Worm (Caenorhabditis elegans) whole organism, early embryonic: ENCODE measurements around the gene ZK971.1.

Source experiments
- B0310.2 ChIP-seq: sonication (generic microtip); optimal IDR thresholded peaks from 2 replicates; lab custom pipeline; 2016; ENCODE audit warnings: mild to moderate bottlenecking, missing genetic modification characterization, missing compliant biosample characterization
- aly-1 ChIP-seq: sonication (generic microtip); optimal IDR thresholded peaks from 2 replicates; lab custom pipeline; 2016; ENCODE audit warnings: missing genetic modification characterization, missing compliant biosample characterization
- ama-1 ChIP-seq: fragments of 150-350 bp; optimal IDR thresholded peaks from 2 replicates; lab custom pipeline; 2014
- ceh-13 ChIP-seq: fragments of 200-800 bp; sonication (Bioruptor generic); optimal IDR thresholded peaks from 2 replicates; lab custom pipeline; 2018; ENCODE audit warnings: mild to moderate bottlenecking, missing genetic modification characterization, missing compliant biosample characterization
- ceh-36 ChIP-seq: sonication (generic microtip); optimal IDR thresholded peaks from 2 replicates; lab custom pipeline; 2016; ENCODE audit warnings: missing genetic modification characterization, inconsistent platforms, missing compliant biosample characterization
- ets-7 ChIP-seq: sonication (generic microtip); optimal IDR thresholded peaks from 2 replicates; lab custom pipeline; 2016; ENCODE audit warnings: missing genotype, missing genetic modification characterization, missing compliant biosample characterization
- flt-1 ChIP-seq: fragments of 200-800 bp; sonication (Bioruptor generic); IDR thresholded peaks from 2 replicates; pipeline ENCODE4 v1.3.6; 2022; ENCODE audit warnings: missing genetic modification characterization, missing compliant biosample characterization
- hmbx-1 ChIP-seq: sonication (generic microtip); optimal IDR thresholded peaks from 2 replicates; lab custom pipeline; 2016; ENCODE audit warnings: mild to moderate bottlenecking, missing genetic modification characterization, missing compliant biosample characterization
- hmg-4 ChIP-seq: fragments of 200-800 bp; sonication (Bioruptor generic); optimal IDR thresholded peaks from 2 replicates; lab custom pipeline; 2018; ENCODE audit warnings: mild to moderate bottlenecking, missing genetic modification characterization, missing compliant biosample characterization
- hnd-1 ChIP-seq: sonication (generic microtip); optimal IDR thresholded peaks from 2 replicates; lab custom pipeline; 2016; ENCODE audit warnings: missing genetic modification characterization, missing compliant biosample characterization
- pes-1 ChIP-seq: fragments of 200-800 bp; sonication (Bioruptor generic); IDR thresholded peaks from 2 replicates; pipeline ENCODE4 v1.3.6; 2022; ENCODE audit warnings: missing genetic modification reagents, missing genetic modification characterization, missing compliant biosample characterization
- scrt-1 ChIP-seq: fragments of 200-800 bp; sonication (Bioruptor generic); IDR thresholded peaks from 2 replicates; pipeline ENCODE4 v1.3.6; 2022; ENCODE audit warnings: missing genetic modification characterization, missing compliant biosample characterization
- sea-1 ChIP-seq: fragments of 200-800 bp; sonication (Bioruptor generic); conservative IDR thresholded peaks from 2 replicates; pipeline ENCODE4 v1.3.6; 2022; ENCODE audit warnings: missing genetic modification characterization, missing compliant biosample characterization
- tbx-11 ChIP-seq: fragments of 200-800 bp; sonication (Bioruptor generic); IDR thresholded peaks from 2 replicates; pipeline ENCODE4 v1.3.6; 2022; ENCODE audit warnings: missing genetic modification characterization, missing compliant biosample characterization
- tbx-37 ChIP-seq: fragments of 200-800 bp; sonication (Bioruptor generic); conservative IDR thresholded peaks from 2 replicates; pipeline ENCODE4 v1.3.6; 2022; ENCODE audit warnings: missing genetic modification reagents, missing genetic modification characterization, missing compliant biosample characterization
- tra-4 ChIP-seq: sonication (generic microtip); optimal IDR thresholded peaks from 2 replicates; lab custom pipeline; 2017; ENCODE audit warnings: missing genetic modification characterization, missing compliant biosample characterization

The ZK971.1 gene

ce11 chrII:10239595-10239994 is 39.9 kb downstream of the ZK971.1 start, which contains the start of gene mec-15:
Gene mec-15, minus strand, starts transcription at chrII:10239695.
- TF ChIP-seq sea-1 (GFP tag; lab: Robert Waterston, UW) (no peak), hmbx-1 (tag; lab: Kevin White, UChicago) (no peak), ceh-36 (tag; lab: Kevin White, UChicago) (no peak), tra-4 (tag; lab: Kevin White, UChicago) (no peak), B0310.2 (tag; lab: Kevin White, UChicago) (no peak), ama-1 (lab: Kevin White, UChicago) (no peak), aly-1 (tag; lab: Kevin White, UChicago) (no peak), hmg-4 (GFP tag; lab: Kevin White, UChicago) (no peak), flt-1 (GFP tag; lab: Robert Waterston, UW) (no peak), tbx-37 (GFP tag; lab: Robert Waterston, UW) (no peak), ceh-13 (GFP tag; lab: Kevin White, UChicago) (no peak), pes-1 (GFP tag; lab: Robert Waterston, UW) (no peak), hnd-1 (tag; lab: Kevin White, UChicago) (no peak), scrt-1 (GFP tag; lab: Robert Waterston, UW) (no peak), ets-7 (tag; lab: Kevin White, UChicago) (no peak), tbx-11 (GFP tag; lab: Robert Waterston, UW) (no peak)

ce11 chrII:10234398-10234797 is 45.1 kb downstream of the ZK971.1 start, which contains the start of gene ubxn-5:
Gene ubxn-5, minus strand, starts transcription at chrII:10234498.
- TF ChIP-seq hmg-4 (GFP tag; lab: Kevin White, UChicago): no peak
- no peak for TF ChIP-seq ama-1 (lab: Kevin White, UChicago)
- TF ChIP-seq sea-1 (GFP tag; lab: Robert Waterston, UW): no peak
- no peak for TF ChIP-seq hmbx-1 (tag; lab: Kevin White, UChicago)
- no peak for TF ChIP-seq hnd-1 (tag; lab: Kevin White, UChicago)
- no peak for TF ChIP-seq ets-7 (tag; lab: Kevin White, UChicago)
- no peak for TF ChIP-seq tbx-37 (GFP tag; lab: Robert Waterston, UW)

ce11 chrII:10231874-10232273 is 47.6 kb downstream of the ZK971.1 start:
- TF ChIP-seq tbx-37 (GFP tag; lab: Robert Waterston, UW) (no peak), flt-1 (GFP tag; lab: Robert Waterston, UW) (no peak), tra-4 (tag; lab: Kevin White, UChicago) (no peak), ama-1 (lab: Kevin White, UChicago) (no peak), B0310.2 (tag; lab: Kevin White, UChicago) (no peak), hnd-1 (tag; lab: Kevin White, UChicago) (no peak)

- TF ChIP-seq ama-1 (lab: Kevin White, UChicago) (no peak), tra-4 (tag; lab: Kevin White, UChicago) (no peak), pes-1 (GFP tag; lab: Robert Waterston, UW) (no peak), ets-7 (tag; lab: Kevin White, UChicago) (no peak), hmg-4 (GFP tag; lab: Kevin White, UChicago) (no peak), hmbx-1 (tag; lab: Kevin White, UChicago) (no peak), ceh-13 (GFP tag; lab: Kevin White, UChicago) (no peak), scrt-1 (GFP tag; lab: Robert Waterston, UW) (no peak), sea-1 (GFP tag; lab: Robert Waterston, UW) (no peak), hnd-1 (tag; lab: Kevin White, UChicago) (no peak), aly-1 (tag; lab: Kevin White, UChicago) (no peak), B0310.2 (tag; lab: Kevin White, UChicago) (no peak), tbx-37 (GFP tag; lab: Robert Waterston, UW) (no peak)
Measured at ce11 chrII:10230972-10231371, 48.5 kb downstream of the ZK971.1 start, which contains the start of gene T01E8.8. Gene T01E8.8, plus strand, starts transcription at chrII:10231272.
